Fruit fly (Drosophila melanogaster) whole organism, prepupa: ENCODE results near the gene SA2.

ENCODE experiments used
- CG10631 ChIP-seq: fragments of 200-800 bp; sonication (Bioruptor generic); optimal IDR thresholded peaks from 2 replicates; lab custom pipeline; 2016; ENCODE audit warnings: missing biosample characterization, missing genetic modification characterization
- CG15336 ChIP-seq: fragments of 200-800 bp; sonication (Bioruptor generic); IDR thresholded peaks from 2 replicates; pipeline ENCODE4 v1.3.6; 2022; ENCODE audit warnings: missing biosample characterization, missing genetic modification characterization
- CG1621 ChIP-seq: fragments of 200-800 bp; sonication (Bioruptor generic); optimal IDR thresholded peaks from 3 replicates; lab custom pipeline; 2018; ENCODE audit warnings: missing biosample characterization, mild to moderate bottlenecking, missing genetic modification characterization
- CG6854 ChIP-seq: fragments of 200-800 bp; sonication (Bioruptor generic); optimal IDR thresholded peaks from 2 replicates; lab custom pipeline; 2017; ENCODE audit warnings: missing biosample characterization, mild to moderate bottlenecking, missing genetic modification characterization
- acj6 ChIP-seq: fragments of 200-800 bp; sonication (Bioruptor generic); optimal IDR thresholded peaks from 3 replicates; lab custom pipeline; 2016; ENCODE audit warnings: missing biosample characterization, missing genetic modification characterization
- eg ChIP-seq: fragments of 200-800 bp; sonication (Bioruptor generic); IDR thresholded peaks from 3 replicates; pipeline ENCODE4 v1.3.6; 2022; ENCODE audit warnings: missing biosample characterization, missing genetic modification characterization
- topi ChIP-seq: fragments of 200-800 bp; sonication (Bioruptor generic); optimal IDR thresholded peaks from 3 replicates; lab custom pipeline; 2016; ENCODE audit warnings: missing biosample characterization, missing genetic modification characterization

dm6 chr3L:1475157-1475556, 37.5 kb upstream of the SA2 start, which contains the start of gene Ptp61F:
- TF ChIP-seq CG10631 (GFP tag; lab: Kevin White, UChicago), result no peak
- TF ChIP-seq acj6, result no peak
- TF ChIP-seq CG1621 (tag; lab: Kevin White, UChicago), result no peak
- no peak for TF ChIP-seq topi (GFP tag; lab: Kevin White, UChicago)
- no peak for TF ChIP-seq CG6854 (GFP tag; lab: Kevin White, UChicago)
- TF ChIP-seq eg, result no peak
- no peak for TF ChIP-seq CG15336 (GFP tag; lab: Robert Waterston, UW)
